Worm (Caenorhabditis elegans): ENCODE data around the gene Y61A9LA.4.
A peak's percentile ranks its signal among the peaks of the same experiment; 100 is the strongest.
"Not testable (repeated sequence)": the region's sequence is repeated elsewhere in the genome, so short reads cannot be mapped to it uniquely, and the experiment has no call there.

Gene Y61A9LA.4

DNA sequence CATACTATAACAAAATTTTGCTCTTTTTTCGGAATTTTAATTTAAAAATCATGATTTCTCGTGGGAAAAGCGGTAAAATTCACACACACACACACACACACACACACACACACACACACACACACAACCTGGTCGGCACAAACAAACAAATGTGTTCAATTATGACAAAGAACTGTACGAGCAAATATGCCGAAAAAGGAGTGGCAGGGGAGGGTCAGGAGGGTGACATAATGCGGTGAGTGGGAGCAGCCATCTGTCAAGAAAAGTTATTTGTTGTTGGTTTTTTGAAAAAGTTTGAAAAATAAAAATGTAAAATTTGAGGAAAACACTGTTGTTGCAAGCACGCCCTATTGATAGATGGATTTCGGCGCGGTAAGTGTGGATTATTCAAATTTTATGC is 8.6 kb upstream of the Y61A9LA.4 start:
- no peak for TF ChIP-seq W03F9.2 (tag; optimal IDR thresholded peaks at IDR 0.05)
- no peak for TF ChIP-seq dao-5 (tag; optimal IDR thresholded peaks at IDR 0.05)
- TF ChIP-seq him-1 (tag; optimal IDR thresholded peaks at IDR 0.05): no peak

DNA sequence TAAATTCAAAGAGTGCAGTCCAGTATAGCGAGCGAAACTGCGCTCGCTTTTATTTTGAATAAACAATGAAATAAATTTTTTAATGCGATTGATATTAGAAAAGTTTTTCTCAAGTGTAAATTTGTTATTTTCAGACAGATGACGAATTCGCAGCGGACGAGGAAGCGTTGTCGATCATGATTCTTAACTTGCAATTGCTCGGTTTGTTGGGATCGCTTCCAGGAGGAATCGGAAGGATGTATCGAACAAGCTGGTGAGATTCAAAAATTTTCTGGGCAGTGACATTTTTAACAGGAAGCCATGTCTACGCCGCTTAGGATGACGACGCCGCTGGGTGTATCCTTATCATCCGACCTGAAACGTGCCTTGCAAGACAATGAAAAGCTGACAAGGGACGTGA is 7.0 kb upstream of the Y61A9LA.4 start, which contains the start of gene Y61A9LA.12:
Y61A9LA.12 (plus strand) TSS at position 301 of the 400 bp plus-strand sequence.
- not testable (repeated sequence) for TF ChIP-seq W03F9.2, him-1, dao-5 (tag; optimal IDR thresholded peaks at IDR 0.05)

DNA sequence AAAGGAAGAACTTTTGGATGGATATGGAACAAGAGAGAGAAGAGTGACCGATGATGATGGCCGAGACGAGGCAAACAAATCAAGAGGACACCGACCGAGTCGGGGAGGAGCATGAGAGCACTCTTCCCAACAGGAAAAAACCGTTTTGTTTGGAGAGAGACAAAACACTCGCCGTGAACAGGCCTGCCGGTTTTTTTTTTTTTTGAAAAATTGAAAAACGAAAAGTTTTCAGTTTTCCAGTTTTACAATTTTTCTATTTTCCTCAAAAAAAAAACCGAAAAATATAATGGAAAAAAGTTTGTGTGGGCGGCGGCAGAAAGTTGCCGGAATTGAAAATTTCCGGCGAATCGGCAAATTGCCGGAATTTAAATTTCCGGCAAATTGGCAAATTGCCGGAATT is 840 bp upstream of the Y61A9LA.4 start, which contains the start of gene Y61A9LA.7:
Y61A9LA.7 (minus strand) TSS at position 101 of the 400 bp plus-strand sequence.
- TF ChIP-seq him-1 (tag; optimal IDR thresholded peaks at IDR 0.05) (no peak), dao-5 (tag; optimal IDR thresholded peaks at IDR 0.05) (no peak)

DNA sequence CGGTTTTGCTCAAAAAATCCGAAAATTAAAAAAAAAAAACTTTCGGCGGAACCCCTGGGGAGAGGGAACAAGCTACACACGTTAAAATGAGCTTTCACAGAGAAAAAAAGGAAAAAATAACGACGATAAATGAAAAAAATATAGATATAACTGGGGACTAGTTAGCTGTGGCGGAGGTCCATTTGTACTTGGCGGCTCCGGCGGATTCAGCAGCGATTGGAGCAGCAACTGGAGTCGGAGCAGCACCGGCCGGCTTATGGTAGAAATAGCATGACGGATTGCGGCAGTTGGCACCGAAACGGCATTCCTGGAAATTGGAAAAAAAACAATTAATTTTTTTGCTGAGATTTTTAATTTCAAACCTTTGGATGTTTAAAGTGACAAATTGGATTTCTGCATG is 2.0 kb downstream of the Y61A9LA.4 start:
- TF ChIP-seq W03F9.2 (tag; optimal IDR thresholded peaks at IDR 0.05): no peak
- TF ChIP-seq dao-5 (tag; optimal IDR thresholded peaks at IDR 0.05): no peak
- TF ChIP-seq him-1 (tag; optimal IDR thresholded peaks at IDR 0.05): no peak

DNA sequence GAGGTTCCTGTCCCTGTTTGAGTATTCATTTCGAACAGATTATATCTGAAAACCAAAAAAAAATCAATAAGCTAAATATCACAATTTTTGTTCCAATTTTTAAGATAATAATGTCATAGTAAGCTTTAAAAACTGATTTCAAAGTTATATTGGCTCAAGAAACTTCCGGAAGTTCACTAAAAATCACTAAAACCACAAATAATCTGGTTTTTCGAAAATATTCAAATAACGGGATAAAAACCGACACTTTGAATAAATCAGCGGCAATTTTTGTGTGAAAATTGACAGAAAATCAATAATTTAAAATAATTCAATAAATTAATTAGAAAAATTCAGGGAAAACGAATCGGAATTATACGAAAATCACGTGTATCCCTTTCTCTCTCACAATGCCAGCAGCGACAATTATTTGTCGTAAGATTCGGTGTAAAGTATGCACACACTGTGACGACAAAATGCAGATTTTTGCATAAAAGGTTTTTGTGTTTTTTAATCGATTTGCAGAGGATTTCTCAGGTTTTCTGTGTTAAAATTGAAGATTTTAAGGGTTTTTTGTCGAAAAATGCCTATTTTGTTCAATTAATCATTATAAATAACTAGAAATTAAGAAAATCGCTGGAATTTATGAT is 9.6 kb downstream of the Y61A9LA.4 start, which contains the start of gene sut-2:
sut-2 (minus strand) TSS at position 51 of the 629 bp plus-strand sequence.
- TF ChIP-seq dao-5 (tag; optimal IDR thresholded peaks at IDR 0.05): no peak
- TF ChIP-seq W03F9.2 (tag; optimal IDR thresholded peaks at IDR 0.05): peak; percentile 38
- no peak for TF ChIP-seq him-1 (tag; optimal IDR thresholded peaks at IDR 0.05)

DNA sequence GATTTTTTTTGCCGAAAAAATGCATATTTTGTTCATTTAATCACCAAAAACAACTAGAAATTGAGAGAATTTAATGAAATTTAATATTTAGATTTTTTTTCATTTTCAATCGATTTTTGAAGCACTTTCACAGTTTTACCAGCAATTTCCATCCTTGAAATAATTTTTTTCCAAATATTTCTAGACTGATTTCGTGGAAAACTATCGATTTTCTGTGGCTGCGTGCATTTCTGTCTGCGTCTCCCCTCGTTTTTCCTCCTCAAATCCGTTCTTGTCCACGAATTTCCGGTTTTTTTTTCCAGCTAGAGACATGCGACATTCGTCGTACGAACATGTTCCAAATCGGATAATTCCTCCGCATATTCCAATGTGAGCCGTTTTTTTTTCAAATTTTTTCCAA is 10.3 kb downstream of the Y61A9LA.4 start, which contains the start of gene Y61A9LA.3:
Y61A9LA.3 (plus strand) TSS at position 301 of the 400 bp plus-strand sequence.
- TF ChIP-seq dao-5 (tag; optimal IDR thresholded peaks at IDR 0.05) (no peak), W03F9.2 (tag; optimal IDR thresholded peaks at IDR 0.05) (no peak), him-1 (tag; optimal IDR thresholded peaks at IDR 0.05) (no peak)

DNA sequence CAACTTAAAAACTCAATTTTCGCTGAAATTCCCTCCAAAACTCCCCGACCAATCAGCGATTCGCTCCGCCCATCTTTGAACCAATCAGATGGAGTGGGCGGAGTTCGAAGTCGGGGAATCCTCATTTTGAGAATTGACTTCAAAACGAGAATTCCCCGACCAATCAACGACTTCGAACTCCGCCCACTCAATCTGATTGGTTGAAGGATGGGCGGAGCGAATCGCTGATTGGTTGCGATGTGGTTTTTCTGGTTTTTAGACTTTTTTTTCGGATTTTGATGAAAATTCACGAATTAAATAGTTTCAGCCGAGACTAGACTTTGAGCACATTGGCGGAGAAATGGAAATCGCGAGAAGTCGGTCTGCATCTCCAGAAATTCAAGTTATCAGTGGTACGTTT is 11.5 kb downstream of the Y61A9LA.4 start:
- no peak for TF ChIP-seq him-1 (tag; optimal IDR thresholded peaks at IDR 0.05)

DNA sequence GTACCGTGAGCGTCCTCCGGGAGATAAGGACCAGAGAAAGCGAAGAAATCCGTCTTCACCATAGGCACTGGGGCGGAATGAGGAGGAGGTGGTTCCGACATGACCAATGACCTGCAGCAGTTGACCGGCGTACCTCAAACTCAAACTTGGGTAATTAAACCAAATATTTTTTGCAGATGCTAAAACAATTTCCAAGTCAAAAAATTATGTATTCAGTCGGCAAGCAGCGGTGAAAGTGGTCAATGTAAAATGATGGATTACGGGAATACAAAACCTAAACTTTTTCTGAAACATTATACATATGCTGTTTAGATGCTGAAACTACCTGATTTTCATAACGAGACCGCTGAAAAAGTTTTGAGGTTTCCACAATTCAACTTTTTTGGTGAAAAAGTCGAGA is 13.3 kb downstream of the Y61A9LA.4 start, which contains the start of gene hpo-39:
hpo-39 (minus strand) TSS at position 101 of the 400 bp plus-strand sequence.
- TF ChIP-seq W03F9.2, him-1, dao-5 (tag; optimal IDR thresholded peaks at IDR 0.05): not testable (repeated sequence)

DNA sequence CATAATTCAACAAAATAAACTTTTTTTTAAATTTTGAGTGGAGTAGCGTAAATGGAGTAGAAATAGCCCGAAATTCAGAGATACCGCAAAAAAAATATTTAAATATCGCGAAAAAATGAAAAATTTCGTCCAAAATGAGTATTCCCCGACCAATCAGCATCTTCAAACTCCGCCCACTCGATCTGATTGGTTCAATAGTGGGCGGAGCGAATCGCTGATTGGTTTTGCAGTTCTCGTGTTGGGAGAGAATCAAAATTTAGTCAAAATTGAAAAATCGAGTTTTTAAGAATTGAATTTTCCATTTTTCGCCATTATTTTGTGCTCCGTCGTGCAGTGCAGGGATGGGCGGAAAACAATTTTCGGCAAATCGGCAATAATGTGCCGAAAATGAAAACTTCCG is 14.9 kb downstream of the Y61A9LA.4 start:
- TF ChIP-seq him-1 (tag; optimal IDR thresholded peaks at IDR 0.05) (no peak), dao-5 (tag; optimal IDR thresholded peaks at IDR 0.05) (no peak), W03F9.2 (tag; optimal IDR thresholded peaks at IDR 0.05) (no peak)

DNA sequence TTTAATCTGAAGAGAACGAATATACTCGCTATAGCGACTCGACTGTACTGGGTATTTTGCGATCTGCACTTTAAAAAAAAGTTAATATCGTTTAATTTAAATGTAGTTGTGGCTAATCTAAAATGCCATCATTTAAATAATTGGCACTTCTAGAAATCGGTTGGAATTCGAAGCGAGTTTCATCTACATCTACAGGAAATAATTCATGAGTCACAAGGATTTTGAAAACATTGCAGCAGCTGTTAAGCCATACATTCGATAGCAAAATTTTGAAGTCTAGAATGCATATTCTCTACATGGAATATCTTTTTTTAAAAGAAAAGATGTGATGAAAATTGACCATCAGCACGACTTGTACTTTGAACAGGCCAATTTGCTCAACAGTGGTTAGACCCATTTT is 20.1 kb downstream of the Y61A9LA.4 start:
- TF ChIP-seq him-1 (tag; optimal IDR thresholded peaks at IDR 0.05) (no peak), W03F9.2 (tag; optimal IDR thresholded peaks at IDR 0.05) (no peak), dao-5 (tag; optimal IDR thresholded peaks at IDR 0.05) (no peak)

DNA sequence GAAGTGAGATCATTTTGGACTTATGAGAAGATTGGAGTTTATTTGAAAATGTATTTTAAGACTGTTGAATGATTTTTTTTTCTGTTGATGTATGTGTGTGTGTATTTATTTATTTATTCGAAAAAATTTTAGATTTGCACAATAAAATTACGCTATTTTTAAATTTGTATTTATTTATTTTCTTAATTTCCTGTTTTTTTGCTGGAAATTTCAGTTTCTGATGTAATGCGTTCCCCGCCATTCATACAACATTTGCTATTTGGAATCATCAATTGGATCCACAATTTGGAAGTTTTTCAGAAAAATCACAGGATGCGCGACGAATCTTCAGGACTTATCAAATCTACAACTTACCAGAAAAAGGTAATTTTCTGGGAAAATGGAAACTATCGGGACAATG is 24.5 kb downstream of the Y61A9LA.4 start, which contains the start of gene Y61A9LA.1:
Y61A9LA.1 (plus strand) TSS at position 301 of the 400 bp plus-strand sequence.
- no peak for TF ChIP-seq him-1 (tag; optimal IDR thresholded peaks at IDR 0.05)
- TF ChIP-seq W03F9.2 (tag; optimal IDR thresholded peaks at IDR 0.05): no peak
- no peak for TF ChIP-seq dao-5 (tag; optimal IDR thresholded peaks at IDR 0.05)

DNA sequence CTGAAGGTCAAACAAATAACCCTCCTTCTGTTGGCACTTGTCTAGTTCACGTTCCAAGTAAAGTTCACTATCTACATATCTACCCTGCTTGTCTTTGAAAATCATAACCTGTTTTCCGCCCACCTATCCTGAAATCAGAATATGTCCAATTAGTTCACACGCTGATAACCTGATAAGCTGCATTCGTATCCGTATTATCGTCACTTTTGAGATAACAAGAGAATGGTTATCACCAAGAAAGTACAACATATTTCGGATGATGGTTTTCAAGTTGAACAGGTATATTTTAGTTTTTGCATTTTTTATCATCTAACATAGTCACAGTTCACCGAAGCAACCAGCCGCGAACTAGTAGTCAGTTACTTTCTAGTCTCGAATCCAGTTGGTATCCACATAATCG is 30.2 kb downstream of the Y61A9LA.4 start:
- TF ChIP-seq him-1 (tag; optimal IDR thresholded peaks at IDR 0.05) (no peak), W03F9.2 (tag; optimal IDR thresholded peaks at IDR 0.05) (no peak), dao-5 (tag; optimal IDR thresholded peaks at IDR 0.05) (no peak)

DNA sequence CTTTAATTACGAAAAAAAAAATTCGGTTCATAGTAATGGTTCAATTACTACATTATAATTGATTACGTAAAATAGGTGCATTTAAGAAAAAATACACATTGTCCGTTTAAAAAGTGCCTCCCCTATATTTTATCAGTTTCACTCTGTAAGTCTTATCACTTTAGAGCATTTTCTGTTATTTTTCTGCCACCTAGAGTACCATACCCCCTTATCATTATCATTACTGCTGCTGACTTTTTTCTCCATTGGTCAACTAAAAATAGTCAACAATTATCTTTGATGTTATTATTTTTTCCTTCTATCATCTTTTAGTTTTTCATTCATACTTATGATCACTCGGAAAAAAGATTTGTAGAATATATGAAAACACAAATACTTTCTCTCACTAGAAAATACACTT is 37.9 kb downstream of the Y61A9LA.4 start:
- no peak for TF ChIP-seq W03F9.2 (tag; optimal IDR thresholded peaks at IDR 0.05)
- TF ChIP-seq him-1 (tag; optimal IDR thresholded peaks at IDR 0.05): no peak
- no peak for TF ChIP-seq dao-5 (tag; optimal IDR thresholded peaks at IDR 0.05)

DNA sequence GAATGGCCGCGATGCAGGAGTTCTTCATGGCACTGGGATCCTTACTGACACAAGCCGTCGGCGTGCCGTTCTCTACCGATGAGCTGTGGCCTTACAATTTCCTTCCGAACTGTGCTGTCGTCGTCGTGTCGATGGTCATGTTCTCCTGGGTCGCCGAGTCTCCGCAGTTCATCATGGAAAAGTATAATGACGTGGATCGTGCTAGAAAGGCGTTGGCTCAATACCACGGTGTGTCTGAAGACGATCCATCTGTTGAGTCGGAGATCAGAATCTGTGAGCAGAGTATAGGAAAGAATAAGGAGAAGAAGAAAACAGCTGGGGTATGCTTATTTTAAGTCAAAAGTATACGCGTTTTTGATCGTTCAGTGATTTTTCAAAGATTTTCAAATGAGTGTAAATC is 38.7 kb downstream of the Y61A9LA.4 start:
- no peak for TF ChIP-seq dao-5 (tag; optimal IDR thresholded peaks at IDR 0.05)
- TF ChIP-seq W03F9.2 (tag; optimal IDR thresholded peaks at IDR 0.05): no peak
- TF ChIP-seq him-1 (tag; optimal IDR thresholded peaks at IDR 0.05): no peak

DNA sequence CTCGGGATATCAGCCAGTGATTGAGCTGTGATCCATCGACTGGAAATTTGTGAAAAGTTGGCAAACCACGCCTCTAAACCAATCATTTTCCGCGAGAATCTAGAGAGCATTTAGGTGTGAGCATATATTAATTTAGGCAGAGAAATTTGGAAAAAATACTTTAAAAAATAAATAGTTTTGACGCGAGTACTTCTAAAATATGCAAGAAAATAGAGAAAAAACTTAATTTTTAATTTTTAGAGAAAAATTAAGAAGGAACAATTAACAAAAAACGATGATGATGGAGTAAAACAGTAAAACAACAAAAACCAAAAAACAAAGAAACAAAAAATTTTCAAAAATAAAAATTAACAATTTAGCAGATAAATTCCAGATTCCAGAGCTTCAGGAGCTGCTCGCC is 46.3 kb downstream of the Y61A9LA.4 start, which contains the start of gene txt-6:
txt-6 (minus strand) TSS at position 101 of the 400 bp plus-strand sequence.
- no peak for TF ChIP-seq him-1 (tag; optimal IDR thresholded peaks at IDR 0.05)
- TF ChIP-seq dao-5 (tag; optimal IDR thresholded peaks at IDR 0.05): no peak
- TF ChIP-seq W03F9.2 (tag; optimal IDR thresholded peaks at IDR 0.05): no peak
